Fruit fly (Drosophila melanogaster): Measurements from ENCODE around the gene Mst36Fa.

DNA sequence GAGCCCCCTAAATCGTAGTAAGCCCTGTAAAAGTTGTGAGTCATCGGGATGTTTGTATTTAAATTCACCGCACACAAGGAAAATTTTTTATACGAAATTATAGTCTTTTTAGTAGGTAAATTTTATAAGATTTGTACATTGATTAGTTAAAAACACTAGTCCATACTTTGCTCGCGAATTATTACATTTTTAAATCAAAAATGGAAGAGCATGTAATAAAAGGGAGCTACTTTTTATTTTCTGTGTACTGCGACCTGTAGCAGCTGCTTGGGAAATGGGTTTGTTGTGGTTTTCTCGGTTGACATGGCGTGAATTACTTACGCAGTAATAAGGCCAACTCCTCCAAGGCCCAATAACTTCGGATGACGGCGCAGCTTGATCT, 17.9 kb upstream of the Mst36Fa start:
- TF ChIP-seq Snoo (tag; optimal IDR thresholded peaks at IDR 0.05) (no peak), CG4496 (GFP tag; IDR thresholded peaks at IDR 0.05) (peak; percentile 74), CG34367 (tag; optimal IDR thresholded peaks at IDR 0.05) (peak; percentile 19), CG14655 (GFP tag; optimal IDR thresholded peaks at IDR 0.05) (peak; percentile 10), CG8159 (tag; optimal IDR thresholded peaks at IDR 0.05) (peak; percentile 14), EcR (GFP tag; optimal IDR thresholded peaks at IDR 0.05) (no peak), fd96Ca (GFP tag; IDR thresholded peaks at IDR 0.05) (peak; percentile 61; the same call in 1 of the 3 replicates), D1 (tag; optimal IDR thresholded peaks at IDR 0.05) (no peak), gl (tag; optimal IDR thresholded peaks at IDR 0.05) (no peak), CG10348 (GFP tag; IDR thresholded peaks at IDR 0.05) (no peak), CG12605 (GFP tag; IDR thresholded peaks at IDR 0.05) (peak; percentile 54), Pif1B (GFP tag; optimal IDR thresholded peaks at IDR 0.05) (peak; percentile 17)
